Fruit fly (Drosophila melanogaster) whole organism, embryonic: ENCODE measurements around the gene Kaz-m1.

ENCODE experiments used
- Atf6 ChIP-seq: fragments of 200-800 bp; sonication (Bioruptor generic); IDR thresholded peaks from 2 replicates; pipeline ENCODE4 v1.3.6; 2022; ENCODE audit warnings: missing biosample characterization, missing genetic modification characterization
- C15 ChIP-seq: fragments of 200-800 bp; sonication (Bioruptor generic); IDR thresholded peaks from 3 replicates; pipeline ENCODE4 v1.3.6; 2022; ENCODE audit warnings: missing biosample characterization, missing genetic modification characterization
- CG10274 ChIP-seq: fragments of 200-800 bp; sonication (Bioruptor generic); optimal IDR thresholded peaks from 3 replicates; lab custom pipeline; 2017; ENCODE audit warnings: missing biosample characterization, mild to moderate bottlenecking, missing genetic modification characterization
- CG10543 ChIP-seq: fragments of 200-800 bp; sonication (Bioruptor generic); optimal IDR thresholded peaks from 3 replicates; lab custom pipeline; 2017; ENCODE audit warnings: missing biosample characterization, mild to moderate bottlenecking, missing genetic modification characterization, moderate library complexity
- CG11085 ChIP-seq: fragments of 200-800 bp; sonication (Bioruptor generic); IDR thresholded peaks from 2 replicates; pipeline ENCODE4 v1.3.6; 2022; ENCODE audit warnings: missing biosample characterization, missing genetic modification characterization
- CG11093 ChIP-seq: fragments of 200-800 bp; sonication (Bioruptor generic); IDR thresholded peaks from 3 replicates; pipeline ENCODE4 v1.3.6; 2022; ENCODE audit warnings: missing biosample characterization, missing genetic modification characterization
- CG11247 ChIP-seq: fragments of 200-800 bp; sonication (Bioruptor generic); IDR thresholded peaks from 2 replicates; pipeline ENCODE4 v1.3.6; 2022; ENCODE audit warnings: missing biosample characterization, missing genetic modification characterization
- CG11398 ChIP-seq: fragments of 200-800 bp; sonication (Bioruptor generic); optimal IDR thresholded peaks from 2 replicates; lab custom pipeline; 2016; ENCODE audit warnings: missing biosample characterization, missing genetic modification characterization
- CG11504 ChIP-seq: fragments of 200-800 bp; sonication (Bioruptor generic); optimal IDR thresholded peaks from 3 replicates; lab custom pipeline; 2019; ENCODE audit warnings: missing biosample characterization, mild to moderate bottlenecking, missing genetic modification characterization, moderate library complexity
- CG12219 ChIP-seq: fragments of 200-800 bp; sonication (Bioruptor generic); optimal IDR thresholded peaks from 3 replicates; lab custom pipeline; 2018; ENCODE audit warnings: missing biosample characterization, mild to moderate bottlenecking, missing genetic modification characterization
- CG12659 ChIP-seq: fragments of 200-800 bp; sonication (Bioruptor generic); optimal IDR thresholded peaks from 3 replicates; lab custom pipeline; 2017; ENCODE audit warnings: mild to moderate bottlenecking, missing biosample characterization, missing genetic modification reagents, missing genetic modification characterization
- CG12942 ChIP-seq: fragments of 200-800 bp; sonication (Bioruptor generic); optimal IDR thresholded peaks from 3 replicates; lab custom pipeline; 2016; ENCODE audit warnings: missing biosample characterization, missing genetic modification characterization
- CG14050 ChIP-seq: fragments of 200-800 bp; sonication (Bioruptor generic); IDR thresholded peaks from 3 replicates; pipeline ENCODE4 v1.3.6; 2022; ENCODE audit warnings: missing biosample characterization, missing genetic modification characterization
- CG14710 ChIP-seq: fragments of 200-800 bp; sonication (Bioruptor generic); optimal IDR thresholded peaks from 3 replicates; lab custom pipeline; 2019; ENCODE audit warnings: missing biosample characterization, mild to moderate bottlenecking, missing genetic modification characterization, moderate library complexity
- CG2889 ChIP-seq: fragments of 200-800 bp; sonication (Bioruptor generic); IDR thresholded peaks from 3 replicates; pipeline ENCODE4 v1.3.6; 2022; ENCODE audit warnings: missing biosample characterization, missing genetic modification characterization
- CG31365 ChIP-seq: fragments of 200-800 bp; sonication (Bioruptor generic); optimal IDR thresholded peaks from 2 replicates; lab custom pipeline; 2018; ENCODE audit warnings: missing biosample characterization, mild to moderate bottlenecking, missing genetic modification characterization
- CG32532 ChIP-seq: fragments of 200-800 bp; sonication (Bioruptor generic); IDR thresholded peaks from 2 replicates; pipeline ENCODE4 v1.3.6; 2022; ENCODE audit warnings: missing biosample characterization, missing genetic modification characterization
- CG3995 ChIP-seq: fragments of 200-800 bp; sonication (Bioruptor generic); optimal IDR thresholded peaks from 3 replicates; lab custom pipeline; 2016; ENCODE audit warnings: missing biosample characterization, missing genetic modification characterization
- CG43689 ChIP-seq: fragments of 200-800 bp; sonication (Bioruptor generic); IDR thresholded peaks from 2 replicates; pipeline ENCODE4 v1.3.6; 2022; ENCODE audit warnings: missing biosample characterization, missing genetic modification characterization
- CG4707 ChIP-seq: fragments of 200-800 bp; sonication (Bioruptor generic); optimal IDR thresholded peaks from 2 replicates; lab custom pipeline; 2018; ENCODE audit warnings: missing biosample characterization, mild to moderate bottlenecking, missing genetic modification characterization, moderate library complexity
- CG5180 ChIP-seq: fragments of 200-800 bp; sonication (Bioruptor generic); optimal IDR thresholded peaks from 3 replicates; lab custom pipeline; 2017; ENCODE audit warnings: missing biosample characterization, missing genetic modification characterization, mild to moderate bottlenecking, moderate library complexity, missing genetic modification reagents
- CG6254 ChIP-seq: fragments of 200-800 bp; sonication (Bioruptor generic); optimal IDR thresholded peaks from 3 replicates; lab custom pipeline; 2017; ENCODE audit warnings: mild to moderate bottlenecking, missing biosample characterization, missing genetic modification reagents, missing genetic modification characterization
- CG6689 ChIP-seq: fragments of 200-800 bp; sonication (Bioruptor generic); IDR thresholded peaks from 2 replicates; pipeline ENCODE4 v1.3.6; 2022; ENCODE audit warnings: missing biosample characterization, missing genetic modification characterization
- CG9437 ChIP-seq: fragments of 200-800 bp; sonication (Bioruptor generic); optimal IDR thresholded peaks from 2 replicates; lab custom pipeline; 2018; ENCODE audit warnings: missing biosample characterization, mild to moderate bottlenecking, missing genetic modification characterization
- Dbx ChIP-seq: fragments of 200-800 bp; sonication (Bioruptor generic); IDR thresholded peaks from 3 replicates; pipeline ENCODE4 v1.3.6; 2022; ENCODE audit warnings: missing biosample characterization, missing genetic modification characterization
- Deaf1 ChIP-seq: fragments of 200-800 bp; optimal IDR thresholded peaks from 3 replicates; lab custom pipeline; 2019; ENCODE audit warnings: missing biosample characterization, mild to moderate bottlenecking, missing genetic modification characterization, moderate library complexity
- E2f1 ChIP-seq: fragments of 200-800 bp; sonication (Bioruptor generic); IDR thresholded peaks from 2 replicates; pipeline ENCODE4 v1.3.6; 2022; ENCODE audit warnings: missing biosample characterization, missing genetic modification characterization
- Fer1 ChIP-seq: fragments of 200-800 bp; sonication (Bioruptor generic); optimal IDR thresholded peaks from 2 replicates; lab custom pipeline; 2017; ENCODE audit warnings: missing biosample characterization, mild to moderate bottlenecking, missing genetic modification characterization
- H2.0 ChIP-seq: fragments of 200-800 bp; sonication (Bioruptor generic); IDR thresholded peaks from 2 replicates; pipeline ENCODE4 v1.3.6; 2022; ENCODE audit warnings: missing biosample characterization, missing genetic modification characterization
- Sin3A ChIP-seq: fragments of >200 bp; optimal IDR thresholded peaks from 2 replicates; lab custom pipeline; 2018
- Sox102F ChIP-seq: fragments of 200-800 bp; sonication (Bioruptor generic); optimal IDR thresholded peaks from 2 replicates; lab custom pipeline; 2018; ENCODE audit warnings: missing biosample characterization, mild to moderate bottlenecking, missing genetic modification characterization, moderate library complexity
- btn ChIP-seq: fragments of 200-800 bp; sonication (Bioruptor generic); optimal IDR thresholded peaks from 2 replicates; lab custom pipeline; 2016; ENCODE audit warnings: missing biosample characterization, missing genetic modification characterization
- chm ChIP-seq: fragments of 200-800 bp; sonication (Bioruptor generic); IDR thresholded peaks from 2 replicates; pipeline ENCODE4 v1.3.6; 2022; ENCODE audit warnings: missing biosample characterization, missing genetic modification characterization
- dati ChIP-seq: fragments of 200-800 bp; sonication (Bioruptor generic); IDR thresholded peaks from 2 replicates; pipeline ENCODE4 v1.3.6; 2022; ENCODE audit warnings: missing biosample characterization, missing genetic modification characterization
- dm ChIP-seq: fragments of 200-800 bp; sonication (Bioruptor generic); optimal IDR thresholded peaks from 3 replicates; lab custom pipeline; 2016; ENCODE audit warnings: missing biosample characterization, missing genetic modification characterization
- hkb ChIP-seq, 2 experiments: fragments of 200-800 bp in 1 of 2; fragments of >200 bp in 1 of 2; sonication (Bioruptor generic) in 1 of 2; IDR thresholded peaks in 1 of 2; optimal IDR thresholded peaks in 1 of 2; 2 replicates each; pipeline versions ENCODE4 v1.3.6 to Lab custom; 2017 to 2022; ENCODE audit warnings: missing biosample characterization in 1 of 2, missing genetic modification characterization in 1 of 2
- jumu ChIP-seq: fragments of 200-800 bp; sonication (Bioruptor generic); optimal IDR thresholded peaks from 3 replicates; lab custom pipeline; 2016; ENCODE audit warnings: missing biosample characterization, missing genetic modification characterization
- kah ChIP-seq: fragments of 200-800 bp; sonication (Bioruptor generic); optimal IDR thresholded peaks from 2 replicates; lab custom pipeline; 2018; ENCODE audit warnings: missing biosample characterization, mild to moderate bottlenecking, missing genetic modification characterization
- lbe ChIP-seq: fragments of 200-800 bp; sonication (Bioruptor generic); optimal IDR thresholded peaks from 2 replicates; lab custom pipeline; 2016; ENCODE audit warnings: missing biosample characterization, mild to moderate bottlenecking, missing genetic modification characterization
- luna ChIP-seq: fragments of 200-800 bp; sonication (Bioruptor generic); optimal IDR thresholded peaks from 2 replicates; lab custom pipeline; 2016; ENCODE audit warnings: missing biosample characterization, missing genetic modification characterization
- nerfin-1 ChIP-seq: fragments of 200-800 bp; sonication (Bioruptor generic); optimal IDR thresholded peaks from 3 replicates; lab custom pipeline; 2019; ENCODE audit warnings: missing biosample characterization, mild to moderate bottlenecking, missing genetic modification characterization, moderate library complexity
- nerfin-2 ChIP-seq: fragments of 200-800 bp; sonication (Bioruptor generic); IDR thresholded peaks from 2 replicates; pipeline ENCODE4 v1.3.6; 2022; ENCODE audit warnings: missing biosample characterization, missing genetic modification characterization; ENCODE audit not compliant: partially characterized antibody
- nom ChIP-seq: fragments of 200-800 bp; sonication (Bioruptor generic); optimal IDR thresholded peaks from 2 replicates; lab custom pipeline; 2017; ENCODE audit warnings: missing biosample characterization, missing genetic modification characterization, mild to moderate bottlenecking, moderate library complexity, missing genetic modification reagents
- prd ChIP-seq, 3 experiments: fragments of >200 bp in 2 of 3; fragments of 200-800 bp in 1 of 3; sonication (Bioruptor generic) in 1 of 3; optimal IDR thresholded peaks in 2 of 3; IDR thresholded peaks in 1 of 3; 2 replicates in 2 of 3; 3 replicates in 1 of 3; pipeline versions ENCODE4 v1.3.6 to Lab custom; 2017 to 2022; ENCODE audit warnings: missing biosample characterization in 1 of 3, missing genetic modification characterization in 1 of 3
- slbo ChIP-seq: fragments of 200-800 bp; sonication (Bioruptor generic); IDR thresholded peaks from 2 replicates; pipeline ENCODE4 v1.3.6; 2022; ENCODE audit warnings: missing biosample characterization, missing genetic modification characterization
- tin ChIP-seq: fragments of 200-800 bp; sonication (Bioruptor generic); optimal IDR thresholded peaks from 3 replicates; lab custom pipeline; 2016; ENCODE audit warnings: missing biosample characterization, missing genetic modification characterization
- tll ChIP-seq, 2 experiments: fragments of 200-800 bp in 1 of 2; fragments of >200 bp in 1 of 2; sonication (Bioruptor generic) in 1 of 2; optimal IDR thresholded peaks; 2 replicates each; lab custom pipeline; 2017 to 2019; ENCODE audit warnings: missing biosample characterization in 2 of 2, missing genetic modification characterization in 2 of 2, mild to moderate bottlenecking in 1 of 2, moderate library complexity in 1 of 2
- trem ChIP-seq: fragments of 200-800 bp; optimal IDR thresholded peaks from 3 replicates; lab custom pipeline; 2019; ENCODE audit warnings: missing biosample characterization, mild to moderate bottlenecking, missing genetic modification characterization, moderate library complexity
- usp ChIP-seq: fragments of >200 bp; optimal IDR thresholded peaks from 2 replicates; lab custom pipeline; 2017; ENCODE audit warnings: missing biosample characterization, missing genetic modification characterization
- zf30C ChIP-seq: fragments of 200-800 bp; sonication (Bioruptor generic); optimal IDR thresholded peaks from 3 replicates; lab custom pipeline; 2018; ENCODE audit warnings: missing biosample characterization, mild to moderate bottlenecking, missing genetic modification characterization

Kaz-m1 gene

dm6 chr3R:26055214-26055632 is 40.7 kb downstream of the Kaz-m1 start, which contains the start of gene Cmpk (continued):
- TF ChIP-seq slbo (GFP tag; lab: Robert Waterston, UW) (peak; percentile 52), CG11398 (GFP tag; lab: Kevin White, UChicago) (peak; percentile 23), dati (no peak), lbe (peak; percentile 87), nerfin-1 (tag; lab: Kevin White, UChicago) (peak; percentile 69), CG10274 (peak; percentile 54), kah (peak; percentile 54), E2f1 (GFP tag; lab: Robert Waterston, UW) (peak; percentile 70), CG4707 (GFP tag; lab: Kevin White, UChicago) (peak; percentile 79), CG11247 (GFP tag; lab: Robert Waterston, UW) (peak; percentile 47; the same call in 1 of the 2 replicates), prd (optimal IDR thresholded peaks at IDR 0.05; lab: Kevin White, UChicago) (no peak), prd (GFP tag; IDR thresholded peaks at IDR 0.05; lab: Robert Waterston, UW) (peak; percentile 44; the same call in 2 of the 3 replicates), zf30C (GFP tag; lab: Kevin White, UChicago) (no peak), CG32532 (GFP tag; lab: Robert Waterston, UW) (peak; percentile 69), CG31365 (tag; lab: Kevin White, UChicago) (no peak), Atf6 (GFP tag; lab: Robert Waterston, UW) (no peak), CG6254 (GFP tag; lab: Kevin White, UChicago) (peak; percentile 86), Sin3A (lab: Kevin White, UChicago) (no peak), CG2889 (GFP tag; lab: Robert Waterston, UW) (no peak), CG10543 (GFP tag; lab: Kevin White, UChicago) (peak; percentile 83), CG11085 (GFP tag; lab: Robert Waterston, UW) (0 out of 2 replicates have a peak, but pooled peaks have one; percentile 58), tll (GFP tag; optimal IDR thresholded peaks at IDR 0.05; lab: Kevin White, UChicago) (no peak), Dbx (GFP tag; lab: Robert Waterston, UW) (peak; percentile 61; the same call in 2 of the 3 replicates), CG14710 (peak; percentile 81), CG11504 (tag; lab: Kevin White, UChicago) (no peak), CG11093 (GFP tag; lab: Robert Waterston, UW) (no peak), luna (GFP tag; lab: Kevin White, UChicago) (no peak), nom (GFP tag; lab: Kevin White, UChicago) (peak; percentile 80), Sox102F (no peak), CG12942 (GFP tag; lab: Kevin White, UChicago) (no peak), H2.0 (GFP tag; lab: Robert Waterston, UW) (peak; percentile 49; the same call in 1 of the 2 replicates), CG9437 (GFP tag; lab: Kevin White, UChicago) (peak; percentile 97), jumu (GFP tag; lab: Kevin White, UChicago) (peak; percentile 15), CG5180 (GFP tag; lab: Kevin White, UChicago) (peak; percentile 49), Fer1 (GFP tag; lab: Kevin White, UChicago) (peak; percentile 88), Deaf1 (tag; lab: Kevin White, UChicago) (no peak), trem (tag; lab: Kevin White, UChicago) (peak; percentile 57), CG12219 (GFP tag; lab: Kevin White, UChicago) (peak; percentile 48), nerfin-2 (GFP tag; lab: Robert Waterston, UW) (no peak), CG6689 (GFP tag; lab: Robert Waterston, UW) (peak; percentile 99), CG3995 (GFP tag; lab: Kevin White, UChicago) (peak; percentile 37), usp (GFP tag; lab: Kevin White, UChicago) (no peak), hkb (optimal IDR thresholded peaks at IDR 0.05; lab: Kevin White, UChicago) (no peak), hkb (GFP tag; IDR thresholded peaks at IDR 0.05; lab: Robert Waterston, UW) (peak; percentile 69), chm (GFP tag; lab: Robert Waterston, UW) (peak; percentile 77), dm (peak; percentile 53), CG12659 (GFP tag; lab: Kevin White, UChicago) (peak; percentile 90), C15 (no peak), btn (GFP tag; lab: Kevin White, UChicago) (no peak), tin (peak; percentile 53), CG14050 (GFP tag; lab: Robert Waterston, UW) (peak; percentile 43), CG43689 (GFP tag; lab: Robert Waterston, UW) (no peak)
